Fruit fly (Drosophila melanogaster): ENCODE data around the gene CG11698.

dm6 chr3R:8349449-8350115 lies 37.6 kb downstream of the CG11698 start, which contains the start of gene Atg13:
- TF ChIP-seq rn (GFP tag; IDR thresholded peaks at IDR 0.05) (no peak), Pif1A (GFP tag; optimal IDR thresholded peaks at IDR 0.05) (no peak), gl (tag; optimal IDR thresholded peaks at IDR 0.05) (peak; percentile 94), Pif1B (GFP tag; optimal IDR thresholded peaks at IDR 0.05) (no peak), Ets98B (GFP tag; IDR thresholded peaks at IDR 0.05) (peak; percentile 71), Snoo (tag; optimal IDR thresholded peaks at IDR 0.05) (peak; percentile 50), CG10348 (GFP tag; IDR thresholded peaks at IDR 0.05) (no peak), CG32121 (GFP tag; IDR thresholded peaks at IDR 0.05) (peak; percentile 79), EcR (GFP tag; optimal IDR thresholded peaks at IDR 0.05) (peak; percentile 30), CG8159 (tag; optimal IDR thresholded peaks at IDR 0.05) (peak; percentile 63), CG13204 (GFP tag; optimal IDR thresholded peaks at IDR 0.05) (no peak), CG12605 (GFP tag; IDR thresholded peaks at IDR 0.05) (peak; percentile 87)
